Worm (Caenorhabditis elegans) whole organism, L4/young adult: ENCODE results near the gene T07F10.5.
"Not testable (repeated sequence)": the region's sequence is repeated elsewhere in the genome, so short reads cannot be mapped to it uniquely, and the experiment has no call there.

Source experiments
- W03F9.2 ChIP-seq: fragments of 150-350 bp; optimal IDR thresholded peaks from 2 replicates; lab custom pipeline; 2014; ENCODE audit warnings: missing biosample characterization, missing genetic modification characterization
- dao-5 ChIP-seq: sonication (generic microtip); optimal IDR thresholded peaks from 2 replicates; lab custom pipeline; 2016; ENCODE audit warnings: missing genotype, missing genetic modification characterization, moderate library complexity, missing compliant biosample characterization
- him-1 ChIP-seq: sonication (generic microtip); optimal IDR thresholded peaks from 2 replicates; lab custom pipeline; 2016; ENCODE audit warnings: missing genotype, missing genetic modification reagents, missing genetic modification characterization, missing compliant biosample characterization

T07F10.5 gene

ce11 chrV:12865615-12866014 lies at the start of gene T07F10.5:
TSS of gene T07F10.5 (plus strand) at chrV:12865915.
- TF ChIP-seq dao-5, him-1, W03F9.2 (tag; lab: Kevin White, UChicago): not testable (repeated sequence)

ce11 chrV:12816672-12817071 lies 49.0 kb upstream of the T07F10.5 start:
- no peak for TF ChIP-seq dao-5 (tag; lab: Kevin White, UChicago)
- TF ChIP-seq him-1 (tag; lab: Kevin White, UChicago) = no peak
- TF ChIP-seq W03F9.2 (tag; lab: Kevin White, UChicago) = no peak

ce11 chrV:12818486-12818885 lies 47.2 kb upstream of the T07F10.5 start:
- TF ChIP-seq him-1 (tag; lab: Kevin White, UChicago) (no peak), W03F9.2 (tag; lab: Kevin White, UChicago) (no peak), dao-5 (tag; lab: Kevin White, UChicago) (no peak)

- TF ChIP-seq W03F9.2 (tag; lab: Kevin White, UChicago) = no peak
- peak; percentile 89 for TF ChIP-seq him-1 (tag; lab: Kevin White, UChicago)
Observed at ce11 chrV:12819155-12819554, 46.6 kb upstream of the T07F10.5 start.

DNA sequence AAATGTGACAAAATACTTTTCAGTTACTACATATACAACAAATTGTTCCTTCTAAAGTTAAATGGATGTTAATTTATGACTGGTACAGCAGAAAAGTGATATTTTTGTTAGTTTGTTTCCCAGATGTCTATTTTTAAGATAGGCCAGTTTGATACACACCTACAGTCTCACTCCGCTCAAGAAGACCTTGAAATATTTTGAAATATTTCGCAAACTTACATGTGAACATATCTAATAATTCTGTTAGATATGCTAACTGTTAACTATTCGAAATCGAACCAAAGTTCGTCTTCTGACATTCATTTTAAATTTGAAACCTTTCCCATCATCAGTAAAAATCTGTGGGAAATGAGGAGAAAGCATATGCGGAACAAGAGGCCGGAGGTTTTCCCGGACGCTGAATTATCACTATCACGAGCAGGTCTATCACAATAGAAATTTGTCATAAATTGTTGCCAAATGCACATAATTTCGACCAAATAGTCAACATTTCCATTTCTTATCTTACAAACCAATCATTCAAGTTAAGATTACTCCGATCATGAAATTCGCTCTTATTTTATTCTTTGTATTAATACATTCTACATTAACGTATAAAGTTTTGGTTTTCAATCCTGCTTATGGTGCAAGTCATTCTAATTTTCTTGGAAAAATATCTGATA lies 45.8 kb upstream of the T07F10.5 start, which contains the start of the genes ZC443.4 and ugt-18:
ZC443.4 (minus strand) TSS at position 95 of the 662 bp plus-strand sequence.
ugt-18 (plus strand) TSS at position 469 of the 662 bp plus-strand sequence.
- TF ChIP-seq him-1 (tag; lab: Kevin White, UChicago) (no peak), dao-5 (tag; lab: Kevin White, UChicago) (no peak), W03F9.2 (tag; lab: Kevin White, UChicago) (no peak)

DNA sequence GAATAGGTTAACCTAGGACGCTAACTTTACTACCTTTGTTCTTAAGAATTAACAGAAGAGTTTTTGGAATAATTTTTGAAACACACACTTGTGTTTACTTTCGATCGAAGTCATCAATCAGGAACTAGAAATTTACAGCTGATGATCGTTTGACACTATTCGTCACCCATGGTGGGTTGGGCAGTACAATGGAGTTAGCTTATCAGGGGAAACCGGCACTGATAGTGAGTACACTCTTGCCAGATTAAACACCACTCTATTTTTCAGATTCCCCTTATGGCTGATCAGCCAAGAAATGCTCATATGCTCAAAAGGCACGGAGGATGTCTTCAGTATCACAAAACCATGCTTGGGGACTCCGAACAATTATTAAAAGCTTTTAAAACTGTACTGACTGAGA lies 43.6 kb upstream of the T07F10.5 start:
- TF ChIP-seq him-1 (tag; lab: Kevin White, UChicago) = no peak
- no peak for TF ChIP-seq W03F9.2 (tag; lab: Kevin White, UChicago)
- no peak for TF ChIP-seq dao-5 (tag; lab: Kevin White, UChicago)

ce11 chrV:12824777-12825176 lies 40.9 kb upstream of the T07F10.5 start, which contains the start of gene ugt-16:
TSS of gene ugt-16 (plus strand) at chrV:12825024.
- TF ChIP-seq dao-5 (tag; lab: Kevin White, UChicago) = no peak
- no peak for TF ChIP-seq W03F9.2 (tag; lab: Kevin White, UChicago)
- TF ChIP-seq him-1 (tag; lab: Kevin White, UChicago) = no peak

- TF ChIP-seq W03F9.2 (tag; lab: Kevin White, UChicago) (no peak), him-1 (tag; lab: Kevin White, UChicago) (no peak), dao-5 (tag; lab: Kevin White, UChicago) (no peak)
Observed at ce11 chrV:12827219-12827618, 38.5 kb upstream of the T07F10.5 start, which contains the start of gene ugt-15. TSS of gene ugt-15 (plus strand) at chrV:12827519.

- TF ChIP-seq him-1 (tag; lab: Kevin White, UChicago) = no peak
- no peak for TF ChIP-seq W03F9.2 (tag; lab: Kevin White, UChicago)
- no peak for TF ChIP-seq dao-5 (tag; lab: Kevin White, UChicago)
Observed at ce11 chrV:12835388-12835787, 30.3 kb upstream of the T07F10.5 start, which contains the start of gene C44H9.4. TSS of gene C44H9.4 (plus strand) at chrV:12835688.

- TF ChIP-seq him-1 (tag; lab: Kevin White, UChicago) = no peak
- no peak for TF ChIP-seq dao-5 (tag; lab: Kevin White, UChicago)
- TF ChIP-seq W03F9.2 (tag; lab: Kevin White, UChicago) = no peak
Observed at ce11 chrV:12844748-12845147, 21.0 kb upstream of the T07F10.5 start.

- no peak for TF ChIP-seq him-1 (tag; lab: Kevin White, UChicago)
- no peak for TF ChIP-seq W03F9.2 (tag; lab: Kevin White, UChicago)
- TF ChIP-seq dao-5 (tag; lab: Kevin White, UChicago) = no peak
Observed at ce11 chrV:12845247-12845646, 20.5 kb upstream of the T07F10.5 start, which contains the start of gene C44H9.6. TSS of gene C44H9.6 (minus strand) at chrV:12845347.

DNA sequence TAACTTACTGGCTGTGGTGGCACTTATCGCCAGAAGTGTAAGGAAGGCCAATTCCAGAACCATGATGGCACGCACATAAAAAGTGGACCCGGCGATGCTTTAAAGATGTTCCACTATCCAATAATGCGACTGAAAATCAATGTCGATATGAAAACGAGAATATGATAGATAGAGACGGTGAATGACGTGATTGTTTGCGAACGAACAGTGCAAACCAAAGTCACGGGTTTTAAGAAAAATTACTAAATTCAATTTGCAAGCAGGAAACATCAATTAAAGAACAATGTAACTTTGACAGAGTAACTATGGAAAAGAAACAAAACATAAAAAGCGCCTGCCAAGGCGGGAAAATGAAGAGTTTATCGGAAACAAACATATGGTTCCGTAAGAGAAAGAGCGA lies 16.0 kb upstream of the T07F10.5 start, which contains the start of gene C44H9.5:
C44H9.5 (minus strand) TSS at position 129 of the 400 bp plus-strand sequence.
- no peak for TF ChIP-seq him-1 (tag; lab: Kevin White, UChicago)
- TF ChIP-seq W03F9.2 (tag; lab: Kevin White, UChicago) = no peak
- no peak for TF ChIP-seq dao-5 (tag; lab: Kevin White, UChicago)

- no peak for TF ChIP-seq him-1 (tag; lab: Kevin White, UChicago)
- no peak for TF ChIP-seq W03F9.2 (tag; lab: Kevin White, UChicago)
Observed at ce11 chrV:12852355-12852754, 13.4 kb upstream of the T07F10.5 start.

DNA sequence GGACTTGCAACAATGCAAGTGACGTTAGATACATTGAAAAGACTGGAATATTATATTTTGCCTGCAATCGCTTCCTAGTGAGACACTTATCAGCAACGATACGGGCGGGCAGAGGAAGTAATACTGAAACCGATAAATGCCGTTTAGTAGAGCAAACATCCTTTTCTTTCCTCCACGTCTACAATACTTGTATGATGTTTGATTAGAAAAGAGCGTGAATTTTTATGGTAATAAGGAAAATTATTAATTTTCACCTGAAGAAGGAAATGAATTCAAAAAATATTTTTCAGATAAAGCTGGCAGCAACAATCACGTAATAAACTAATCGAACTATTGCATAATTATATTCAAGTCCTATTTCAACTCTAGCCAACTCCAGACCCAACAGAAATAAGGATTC lies 10.9 kb upstream of the T07F10.5 start, which contains the start of gene C44H9.7:
C44H9.7 (minus strand) TSS at position 101 of the 400 bp plus-strand sequence.
- no peak for TF ChIP-seq dao-5 (tag; lab: Kevin White, UChicago)
- TF ChIP-seq him-1 (tag; lab: Kevin White, UChicago) = no peak
- TF ChIP-seq W03F9.2 (tag; lab: Kevin White, UChicago) = no peak
